Fruit fly (Drosophila melanogaster): ENCODE data around the gene SrpRbeta.

The SrpRbeta gene

DNA sequence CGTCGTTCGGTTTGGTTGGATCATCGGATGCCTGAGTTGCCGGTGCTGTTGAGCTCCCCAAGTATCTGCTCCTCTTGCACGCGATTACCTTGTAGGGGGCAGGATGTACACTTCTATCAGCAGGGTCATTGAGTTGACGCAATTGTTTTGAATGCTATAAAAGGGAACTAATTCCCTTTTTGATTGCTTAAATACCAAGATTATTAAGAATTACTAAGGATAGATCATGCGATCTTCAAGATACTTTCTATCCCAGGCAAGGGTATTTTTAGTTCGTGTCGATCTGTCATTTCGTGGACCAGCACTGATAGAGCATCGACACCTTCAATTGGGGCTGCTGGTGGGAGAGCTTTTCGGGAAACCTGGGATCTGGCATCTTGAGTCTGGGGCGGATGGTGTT lies 50.9 kb downstream of the SrpRbeta start (continued):
- TF ChIP-seq CG10631 (GFP tag; optimal IDR thresholded peaks at IDR 0.05) (peak; percentile 85), CG31627 (GFP tag; optimal IDR thresholded peaks at IDR 0.05) (peak; percentile 74), spab (GFP tag; optimal IDR thresholded peaks at IDR 0.05) (peak; percentile 86), Hr39 (GFP tag; optimal IDR thresholded peaks at IDR 0.05) (peak; percentile 72), Eip93F (GFP tag; optimal IDR thresholded peaks at IDR 0.05) (peak; percentile 6), pdm3 (GFP tag; optimal IDR thresholded peaks at IDR 0.05) (peak; percentile 82), CG3919 (GFP tag; optimal IDR thresholded peaks at IDR 0.05) (peak; percentile 86), Ets21C (GFP tag; optimal IDR thresholded peaks at IDR 0.05) (peak; percentile 48), Ets96B (tag; optimal IDR thresholded peaks at IDR 0.05) (peak; percentile 92), net (GFP tag; optimal IDR thresholded peaks at IDR 0.05) (peak; percentile 66), Hr4 (GFP tag; optimal IDR thresholded peaks at IDR 0.05) (peak; percentile 33), CG3032 (tag; optimal IDR thresholded peaks at IDR 0.05) (peak; percentile 91), fkh (GFP tag; optimal IDR thresholded peaks at IDR 0.05) (no peak), CG16779 (tag; optimal IDR thresholded peaks at IDR 0.05) (peak; percentile 42), CG11762 (GFP tag; optimal IDR thresholded peaks at IDR 0.05; ENCODE audit: insufficient read depth) (peak; percentile 43), cyc (GFP tag; optimal IDR thresholded peaks at IDR 0.05) (peak; percentile 79)

Data from whole organism, prepupa.